Fruit fly (Drosophila melanogaster): ENCODE results near the gene CG7889.

Gene CG7889

DNA sequence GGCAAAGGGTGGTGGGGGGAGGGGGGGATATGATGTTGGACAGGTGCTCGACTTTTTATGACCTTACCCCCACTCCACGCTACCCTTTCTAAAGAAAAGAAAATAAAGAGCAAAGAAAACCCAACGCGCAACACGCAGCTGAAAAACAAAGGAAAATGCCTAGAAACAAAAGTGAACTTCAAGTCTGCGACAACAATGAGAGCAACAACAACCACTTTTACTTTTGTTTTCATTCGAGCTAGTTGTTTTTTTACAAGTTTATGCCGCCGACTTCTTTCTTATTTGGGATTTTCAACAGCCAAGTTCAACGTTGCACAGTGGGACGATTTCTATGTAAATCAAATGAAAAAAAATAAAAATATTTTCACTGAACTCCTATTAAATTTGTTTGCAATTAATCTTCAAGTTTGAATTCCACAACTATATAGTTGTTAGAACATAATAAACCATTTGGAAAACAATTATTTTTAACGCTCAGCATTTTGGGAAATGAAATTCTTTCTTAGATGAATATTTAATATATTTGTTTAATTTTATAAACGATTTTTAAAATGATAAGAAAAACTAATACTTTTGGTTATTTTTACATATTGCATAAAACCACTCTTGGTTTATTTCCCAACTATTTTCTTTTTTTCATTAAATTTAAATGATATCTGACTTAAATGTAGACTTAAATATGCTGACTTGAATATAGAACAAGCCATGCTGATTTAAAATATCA lies 18.7 kb upstream of the CG7889 start (continued):
- TF ChIP-seq Hr39 (GFP tag; optimal IDR thresholded peaks at IDR 0.05) = no peak
- peak; percentile 37 for TF ChIP-seq Hr4 (GFP tag; optimal IDR thresholded peaks at IDR 0.05)
- peak in 1 of 2 experiments; percentile 70 for TF ChIP-seq ss (GFP tag; optimal IDR thresholded peaks at IDR 0.05)
- TF ChIP-seq OdsH (GFP tag; optimal IDR thresholded peaks at IDR 0.05) = peak; percentile 54
- peak; percentile 46 for TF ChIP-seq CG15336 (GFP tag; IDR thresholded peaks at IDR 0.05)
- peak; percentile 41 for TF ChIP-seq topi (GFP tag; optimal IDR thresholded peaks at IDR 0.05)
- TF ChIP-seq fd85E (GFP tag; optimal IDR thresholded peaks at IDR 0.05) = no peak
- no peak for TF ChIP-seq CG6854 (GFP tag; optimal IDR thresholded peaks at IDR 0.05)
- peak; percentile 39 for TF ChIP-seq fd59A (GFP tag; optimal IDR thresholded peaks at IDR 0.05)
- peak; percentile 34 for TF ChIP-seq Smox (GFP tag; optimal IDR thresholded peaks at IDR 0.05)
- TF ChIP-seq Eip75B (GFP tag; optimal IDR thresholded peaks at IDR 0.05) = peak; percentile 37
- peak; percentile 75 for TF ChIP-seq CG4318 (GFP tag; optimal IDR thresholded peaks at IDR 0.05)
- peak; percentile 4 for TF ChIP-seq CG8319 (GFP tag; optimal IDR thresholded peaks at IDR 0.05)
- TF ChIP-seq vri (GFP tag; optimal IDR thresholded peaks at IDR 0.05) = no peak
- TF ChIP-seq achi (GFP tag; optimal IDR thresholded peaks at IDR 0.05) = peak; percentile 60
- TF ChIP-seq pdm3 (GFP tag; optimal IDR thresholded peaks at IDR 0.05) = peak; percentile 37
- no peak for TF ChIP-seq Blimp-1 (GFP tag; optimal IDR thresholded peaks at IDR 0.05)
- TF ChIP-seq Met (GFP tag; optimal IDR thresholded peaks at IDR 0.05) = peak; percentile 18
- no peak for TF ChIP-seq Hr38 (GFP tag; optimal IDR thresholded peaks at IDR 0.05)
- peak; percentile 46 for TF ChIP-seq spab (GFP tag; optimal IDR thresholded peaks at IDR 0.05)

DNA sequence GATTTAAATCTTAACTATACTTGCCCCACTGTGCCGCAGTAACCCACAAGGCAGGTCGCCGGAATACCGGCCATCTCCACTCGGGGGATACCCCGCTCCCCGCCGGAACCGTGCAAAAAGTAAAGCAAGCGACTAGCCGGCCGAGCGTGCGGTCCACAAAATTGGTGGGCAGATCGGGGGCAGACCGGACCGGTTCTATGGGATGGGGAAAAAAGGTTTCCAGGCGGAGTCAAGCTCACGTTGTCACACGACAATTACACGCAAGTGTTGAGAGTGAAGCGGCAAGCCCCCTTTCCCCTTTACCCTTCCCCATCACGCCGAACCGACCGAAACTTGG lies 18.2 kb upstream of the CG7889 start:
- TF ChIP-seq ss (GFP tag; optimal IDR thresholded peaks at IDR 0.05) (peak in 1 of 2 experiments; percentile 57), fkh (GFP tag; optimal IDR thresholded peaks at IDR 0.05) (no peak), spab (GFP tag; optimal IDR thresholded peaks at IDR 0.05) (peak; percentile 28), lz (GFP tag; optimal IDR thresholded peaks at IDR 0.05) (no peak), cyc (GFP tag; optimal IDR thresholded peaks at IDR 0.05) (no peak), Ets21C (GFP tag; optimal IDR thresholded peaks at IDR 0.05) (no peak), CG16779 (tag; optimal IDR thresholded peaks at IDR 0.05) (no peak), acj6 (GFP tag; optimal IDR thresholded peaks at IDR 0.05) (no peak), Hr39 (GFP tag; optimal IDR thresholded peaks at IDR 0.05) (no peak), CG8319 (GFP tag; optimal IDR thresholded peaks at IDR 0.05) (no peak), CG3032 (tag; optimal IDR thresholded peaks at IDR 0.05) (peak; percentile 11), OdsH (GFP tag; optimal IDR thresholded peaks at IDR 0.05) (no peak), Eip75B (GFP tag; optimal IDR thresholded peaks at IDR 0.05) (no peak), pdm3 (GFP tag; optimal IDR thresholded peaks at IDR 0.05) (no peak), CG31627 (GFP tag; optimal IDR thresholded peaks at IDR 0.05) (no peak), CG8632 (GFP tag; optimal IDR thresholded peaks at IDR 0.05) (peak; percentile 3), Smox (GFP tag; optimal IDR thresholded peaks at IDR 0.05) (no peak), CG6163 (GFP tag; IDR thresholded peaks at IDR 0.05) (0 out of 3 replicates have a peak, but pooled peaks have one; percentile 36), svp (GFP tag) (peak; percentile 62), CG1621 (tag; optimal IDR thresholded peaks at IDR 0.05) (peak; percentile 63), Ets96B (tag; optimal IDR thresholded peaks at IDR 0.05) (no peak), CG8119 (GFP tag; IDR thresholded peaks at IDR 0.05) (0 out of 3 replicates have a peak, but pooled peaks have one; percentile 4), CG3919 (GFP tag; optimal IDR thresholded peaks at IDR 0.05) (no peak)

DNA sequence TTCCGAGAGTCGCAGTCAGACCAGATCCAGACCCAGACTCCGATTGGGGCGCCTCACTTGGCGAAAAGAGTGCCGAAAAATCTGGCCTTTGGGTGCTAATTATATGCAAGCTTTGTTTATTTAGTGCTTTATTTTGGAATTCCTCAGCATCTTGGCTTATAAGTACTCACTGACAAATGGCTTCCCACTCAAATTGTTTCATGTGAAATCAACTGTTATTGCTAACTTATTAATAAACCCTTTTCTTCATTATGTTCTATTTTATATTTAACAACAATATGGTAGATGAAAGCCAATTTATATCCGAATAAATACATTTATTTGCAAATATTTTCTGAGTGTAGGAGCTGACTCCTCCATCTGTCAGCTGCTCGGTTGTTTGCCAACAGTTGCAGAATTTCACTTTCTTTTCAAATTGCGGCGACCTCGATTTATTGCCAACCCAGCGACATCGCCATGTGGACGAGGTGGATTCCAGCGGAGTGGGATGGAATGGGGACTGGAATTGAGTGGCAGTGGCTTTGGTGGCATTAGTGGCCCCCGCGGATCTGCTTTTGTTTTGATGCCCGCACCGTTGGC lies 13.5 kb upstream of the CG7889 start:
- TF ChIP-seq CG8319 (GFP tag; optimal IDR thresholded peaks at IDR 0.05) (peak; percentile 52), svp (GFP tag) (peak; percentile 78), eg (GFP tag; IDR thresholded peaks at IDR 0.05) (peak; percentile 48; the same call in 1 of the 3 replicates), vri (GFP tag; optimal IDR thresholded peaks at IDR 0.05) (no peak), salr (GFP tag; optimal IDR thresholded peaks at IDR 0.05) (peak in 1 of 2 experiments; percentile 66), CG8119 (GFP tag; IDR thresholded peaks at IDR 0.05) (peak; percentile 76), dsx (GFP tag; optimal IDR thresholded peaks at IDR 0.05; ENCODE audit: poor library complexity, severe bottlenecking) (peak; percentile 19), ss (GFP tag; optimal IDR thresholded peaks at IDR 0.05) (peak in 1 of 2 experiments; percentile 48), CG11294 (GFP tag; IDR thresholded peaks at IDR 0.05) (no peak), Sox102F (GFP tag; optimal IDR thresholded peaks at IDR 0.05) (peak; percentile 70), CG7368 (GFP tag; optimal IDR thresholded peaks at IDR 0.05) (peak; percentile 57), CG3919 (GFP tag; optimal IDR thresholded peaks at IDR 0.05) (peak; percentile 72), CG11762 (GFP tag; optimal IDR thresholded peaks at IDR 0.05; ENCODE audit: insufficient read depth) (peak; percentile 65), CG16779 (tag; optimal IDR thresholded peaks at IDR 0.05) (no peak), lz (GFP tag; optimal IDR thresholded peaks at IDR 0.05) (peak; percentile 66), net (GFP tag; optimal IDR thresholded peaks at IDR 0.05) (peak; percentile 68), fd85E (GFP tag; optimal IDR thresholded peaks at IDR 0.05) (peak; percentile 16), CG6808 (GFP tag; optimal IDR thresholded peaks at IDR 0.05) (peak; percentile 46), fd59A (GFP tag; optimal IDR thresholded peaks at IDR 0.05) (peak; percentile 57), Gug (GFP tag; IDR thresholded peaks at IDR 0.05) (no peak; the same call in 1 of the 2 replicates), achi (GFP tag; optimal IDR thresholded peaks at IDR 0.05) (peak; percentile 69)

Data from whole organism, prepupa.